Worm (Caenorhabditis elegans) whole organism, L4 larva: ENCODE measurements around the gene clc-1.

Source experiments
- D1046.2 ChIP-seq: fragments of 200-800 bp; sonication (Bioruptor generic); IDR thresholded peaks from 2 replicates; pipeline ENCODE4 v1.3.6; 2022; ENCODE audit warnings: missing genetic modification characterization, missing compliant biosample characterization
- F10B5.3 ChIP-seq: sonication (generic microtip); optimal IDR thresholded peaks from 2 replicates; lab custom pipeline; 2016; ENCODE audit warnings: mild to moderate bottlenecking, missing genetic modification characterization, missing compliant biosample characterization
- F37D6.2 ChIP-seq: sonication (generic microtip); optimal IDR thresholded peaks from 2 replicates; lab custom pipeline; 2016; ENCODE audit warnings: mild to moderate bottlenecking, missing genetic modification characterization, missing compliant biosample characterization
- F44E2.7 ChIP-seq: fragments of 200-800 bp; sonication (Bioruptor generic); IDR thresholded peaks from 2 replicates; pipeline ENCODE4 v2.1.2; 2022; ENCODE audit warnings: missing genetic modification characterization, missing compliant biosample characterization
- T26A8.4 ChIP-seq: fragments of 200-800 bp; sonication (Bioruptor generic); IDR thresholded peaks from 2 replicates; pipeline ENCODE4 v1.3.6; 2022; ENCODE audit warnings: missing genetic modification characterization, missing compliant biosample characterization
- Y105C5A.15 ChIP-seq: fragments of 200-800 bp; sonication (Bioruptor generic); IDR thresholded peaks from 2 replicates; pipeline ENCODE4 v1.3.6; 2022; ENCODE audit warnings: missing genetic modification characterization, missing compliant biosample characterization
- Y5F2A.4 ChIP-seq: fragments of 200-800 bp; sonication (Bioruptor generic); optimal IDR thresholded peaks from 2 replicates; lab custom pipeline; 2018; ENCODE audit warnings: mild to moderate bottlenecking, missing genetic modification characterization, missing compliant biosample characterization
- ZK337.2 ChIP-seq: fragments of 200-800 bp; sonication (Bioruptor generic); IDR thresholded peaks from 2 replicates; pipeline ENCODE4 v1.3.6; 2022; ENCODE audit warnings: missing genetic modification reagents, missing genetic modification characterization, missing compliant biosample characterization
- aly-2 ChIP-seq: sonication (generic microtip); optimal IDR thresholded peaks from 2 replicates; lab custom pipeline; 2018; ENCODE audit warnings: missing biosample characterization, missing genetic modification characterization
- ama-1 ChIP-seq: fragments of 150-350 bp; optimal IDR thresholded peaks from 2 replicates; lab custom pipeline; 2014; ENCODE audit warnings: inconsistent platforms, mixed read lengths
- ceh-28 ChIP-seq: fragments of 150-350 bp; optimal IDR thresholded peaks from 2 replicates; lab custom pipeline; 2014; ENCODE audit warnings: missing biosample characterization, missing genetic modification reagents, missing genetic modification characterization
- ceh-32 ChIP-seq: sonication (generic microtip); optimal IDR thresholded peaks from 2 replicates; lab custom pipeline; 2016; ENCODE audit warnings: mild to moderate bottlenecking, missing genetic modification characterization, missing compliant biosample characterization; ENCODE audit not compliant: poor library complexity
- ceh-44 ChIP-seq: fragments of 200-800 bp; sonication (Bioruptor generic); IDR thresholded peaks from 2 replicates; pipeline ENCODE4 v1.3.6; 2022; ENCODE audit warnings: missing genetic modification reagents, missing genetic modification characterization, missing compliant biosample characterization
- ceh-62 ChIP-seq: sonication (generic microtip); optimal IDR thresholded peaks from 2 replicates; lab custom pipeline; 2017; ENCODE audit warnings: missing biosample characterization, missing genetic modification characterization
- ces-1 ChIP-seq: fragments of 150-350 bp; sonication (generic microtip); optimal IDR thresholded peaks from 4 replicates; lab custom pipeline; 2014; ENCODE audit warnings: missing biosample characterization, missing genetic modification reagents, missing genetic modification characterization
- cey-2 ChIP-seq: sonication (generic microtip); optimal IDR thresholded peaks from 3 replicates; lab custom pipeline; 2017; ENCODE audit warnings: missing genetic modification characterization, mild to moderate bottlenecking, missing compliant biosample characterization, antibody characterized with exemption, borderline replicate concordance; ENCODE audit not compliant: insufficient read depth
- daf-12 ChIP-seq: fragments of 150-350 bp; optimal IDR thresholded peaks from 2 replicates; lab custom pipeline; 2014; ENCODE audit warnings: missing biosample characterization, missing genetic modification reagents, missing genetic modification characterization
- daf-16 ChIP-seq, 3 experiments: sonication (generic microtip); optimal IDR thresholded peaks; 2 replicates each; lab custom pipeline; 2016 to 2017; ENCODE audit warnings: missing genetic modification characterization in 3 of 3, missing genetic modification reagents in 3 of 3, mild to moderate bottlenecking in 2 of 3, missing compliant biosample characterization in 2 of 3, missing biosample characterization in 1 of 3, moderate library complexity in 1 of 3
- daf-8 ChIP-seq: fragments of 200-800 bp; sonication (Bioruptor generic); IDR thresholded peaks from 2 replicates; pipeline ENCODE4 v1.3.6; 2022; ENCODE audit warnings: missing genetic modification characterization, missing compliant biosample characterization
- dpl-1 ChIP-seq: fragments of 150-350 bp; optimal IDR thresholded peaks from 2 replicates; lab custom pipeline; 2014; ENCODE audit warnings: missing biosample characterization, missing genetic modification reagents, missing genetic modification characterization
- dve-1 ChIP-seq: sonication (generic microtip); optimal IDR thresholded peaks from 2 replicates; lab custom pipeline; 2017; ENCODE audit warnings: antibody characterized with exemption, mild to moderate bottlenecking, missing genetic modification characterization, missing compliant biosample characterization; ENCODE audit not compliant: insufficient read depth
- egl-27 ChIP-seq: sonication (generic microtip); optimal IDR thresholded peaks from 3 replicates; lab custom pipeline; 2017; ENCODE audit warnings: missing biosample characterization, missing genetic modification reagents, missing genetic modification characterization
- gei-8 ChIP-seq: fragments of 200-800 bp; sonication (Bioruptor generic); optimal IDR thresholded peaks from 2 replicates; lab custom pipeline; 2018; ENCODE audit warnings: mild to moderate bottlenecking, missing genetic modification characterization, missing compliant biosample characterization
- hlh-11 ChIP-seq: fragments of 200-800 bp; sonication (Bioruptor generic); optimal IDR thresholded peaks from 2 replicates; lab custom pipeline; 2018; ENCODE audit warnings: mild to moderate bottlenecking, missing genetic modification characterization, missing compliant biosample characterization
- hlh-30 ChIP-seq: sonication (generic microtip); optimal IDR thresholded peaks from 2 replicates; lab custom pipeline; 2017; ENCODE audit warnings: antibody characterized with exemption, mild to moderate bottlenecking, missing genetic modification characterization, missing compliant biosample characterization; ENCODE audit not compliant: insufficient read depth
- hmg-1.1 ChIP-seq: fragments of 200-800 bp; sonication (Bioruptor generic); IDR thresholded peaks from 2 replicates; pipeline ENCODE4 v1.3.6; 2022; ENCODE audit warnings: missing genetic modification reagents, missing genetic modification characterization, missing compliant biosample characterization
- lin-13 ChIP-seq: fragments of 150-350 bp; optimal IDR thresholded peaks from 2 replicates; lab custom pipeline; 2014; ENCODE audit warnings: missing biosample characterization, missing genetic modification reagents, missing genetic modification characterization
- lin-39 ChIP-seq: fragments of 150-350 bp; optimal IDR thresholded peaks from 2 replicates; lab custom pipeline; 2014; ENCODE audit warnings: missing biosample characterization, missing genetic modification reagents, missing genetic modification characterization
- lir-3 ChIP-seq: sonication (generic microtip); optimal IDR thresholded peaks from 2 replicates; lab custom pipeline; 2016; ENCODE audit warnings: mild to moderate bottlenecking, missing genetic modification characterization, missing compliant biosample characterization
- madf-5 ChIP-seq, 2 experiments: fragments of 200-800 bp; sonication (Bioruptor generic); IDR thresholded peaks; 2 replicates each; pipeline ENCODE4 v1.3.6; 2022; ENCODE audit warnings: missing compliant biosample characterization in 2 of 2, missing genetic modification characterization in 2 of 2
- mdl-1 ChIP-seq, 2 experiments: fragments of 150-350 bp in 1 of 2; sonication (generic microtip) in 1 of 2; optimal IDR thresholded peaks; 2 replicates each; lab custom pipeline; 2014 to 2017; ENCODE audit warnings: missing biosample characterization in 2 of 2, missing genetic modification characterization in 2 of 2
- mep-1 ChIP-seq: fragments of 150-350 bp; sonication (generic microtip); optimal IDR thresholded peaks from 3 replicates; lab custom pipeline; 2014; ENCODE audit warnings: missing biosample characterization, missing genetic modification characterization
- nhr-237 ChIP-seq: sonication (generic microtip); optimal IDR thresholded peaks from 2 replicates; lab custom pipeline; 2017; ENCODE audit warnings: missing biosample characterization, missing genetic modification characterization
- nhr-28 ChIP-seq: fragments of 150-350 bp; optimal IDR thresholded peaks from 2 replicates; lab custom pipeline; 2014; ENCODE audit warnings: missing biosample characterization, missing genetic modification characterization
- nhr-42 ChIP-seq: fragments of 200-800 bp; sonication (Bioruptor generic); IDR thresholded peaks from 2 replicates; pipeline ENCODE4 v1.3.6; 2022; ENCODE audit warnings: missing genetic modification characterization, missing compliant biosample characterization
- nhr-6 ChIP-seq: fragments of 150-350 bp; optimal IDR thresholded peaks from 2 replicates; lab custom pipeline; 2014; ENCODE audit warnings: missing biosample characterization, missing genetic modification characterization
- nhr-76 ChIP-seq: fragments of 150-350 bp; optimal IDR thresholded peaks from 2 replicates; lab custom pipeline; 2014; ENCODE audit warnings: missing biosample characterization, missing genetic modification characterization
- nhr-77 ChIP-seq: fragments of 150-350 bp; optimal IDR thresholded peaks from 2 replicates; lab custom pipeline; 2014; ENCODE audit warnings: missing biosample characterization, missing genetic modification characterization
- pha-4 ChIP-seq, 2 experiments: fragments of 150-350 bp in 1 of 2; fragments of 200-800 bp in 1 of 2; sonication (Bioruptor generic) in 1 of 2; IDR thresholded peaks in 1 of 2; optimal IDR thresholded peaks in 1 of 2; 2 replicates each; pipeline versions ENCODE4 v1.3.6 to Lab custom; 2014 to 2022; ENCODE audit warnings: missing genetic modification characterization in 2 of 2, missing genetic modification reagents in 2 of 2, missing biosample characterization in 1 of 2, missing compliant biosample characterization in 1 of 2
- php-3 ChIP-seq: fragments of 200-800 bp; sonication (Bioruptor generic); IDR thresholded peaks from 2 replicates; pipeline ENCODE4 v1.3.6; 2022; ENCODE audit warnings: missing genetic modification reagents, missing genetic modification characterization, missing compliant biosample characterization
- pqm-1 ChIP-seq: sonication (generic microtip); optimal IDR thresholded peaks from 2 replicates; lab custom pipeline; 2017; ENCODE audit warnings: missing biosample characterization, missing genetic modification characterization
- rbr-2 ChIP-seq: sonication (generic microtip); optimal IDR thresholded peaks from 2 replicates; lab custom pipeline; 2016; ENCODE audit warnings: missing genotype, missing genetic modification characterization, missing compliant biosample characterization
- saeg-2 ChIP-seq: fragments of 200-800 bp; sonication (Bioruptor generic); IDR thresholded peaks from 2 replicates; pipeline ENCODE4 v1.3.6; 2022; ENCODE audit warnings: missing genetic modification reagents, missing genetic modification characterization, missing compliant biosample characterization
- set-16 ChIP-seq: fragments of 200-800 bp; sonication (Bioruptor generic); IDR thresholded peaks from 2 replicates; pipeline ENCODE4 v1.3.6; 2022; ENCODE audit warnings: missing genetic modification reagents, missing genetic modification characterization, missing compliant biosample characterization
- snpc-4 ChIP-seq: fragments of 150-350 bp; optimal IDR thresholded peaks from 2 replicates; lab custom pipeline; 2014; ENCODE audit warnings: missing biosample characterization, missing genetic modification characterization
- tra-1 ChIP-seq: fragments of 200-800 bp; sonication (Bioruptor generic); IDR thresholded peaks from 2 replicates; pipeline ENCODE4 v1.3.6; 2022; ENCODE audit warnings: missing genetic modification reagents, missing genetic modification characterization, missing compliant biosample characterization
- unc-39 ChIP-seq: sonication (generic microtip); optimal IDR thresholded peaks from 2 replicates; lab custom pipeline; 2017; ENCODE audit warnings: missing biosample characterization, missing genetic modification characterization
- zip-11 ChIP-seq: fragments of 200-800 bp; sonication (Bioruptor generic); IDR thresholded peaks from 2 replicates; pipeline ENCODE4 v1.3.6; 2022; ENCODE audit warnings: missing genetic modification characterization, missing compliant biosample characterization
- ztf-11 ChIP-seq: fragments of 150-350 bp; optimal IDR thresholded peaks from 2 replicates; lab custom pipeline; 2014; ENCODE audit warnings: missing biosample characterization, missing genetic modification characterization
- ztf-7 ChIP-seq: fragments of 150-350 bp; optimal IDR thresholded peaks from 2 replicates; lab custom pipeline; 2014; ENCODE audit warnings: missing biosample characterization, missing genetic modification characterization

The clc-1 gene

DNA sequence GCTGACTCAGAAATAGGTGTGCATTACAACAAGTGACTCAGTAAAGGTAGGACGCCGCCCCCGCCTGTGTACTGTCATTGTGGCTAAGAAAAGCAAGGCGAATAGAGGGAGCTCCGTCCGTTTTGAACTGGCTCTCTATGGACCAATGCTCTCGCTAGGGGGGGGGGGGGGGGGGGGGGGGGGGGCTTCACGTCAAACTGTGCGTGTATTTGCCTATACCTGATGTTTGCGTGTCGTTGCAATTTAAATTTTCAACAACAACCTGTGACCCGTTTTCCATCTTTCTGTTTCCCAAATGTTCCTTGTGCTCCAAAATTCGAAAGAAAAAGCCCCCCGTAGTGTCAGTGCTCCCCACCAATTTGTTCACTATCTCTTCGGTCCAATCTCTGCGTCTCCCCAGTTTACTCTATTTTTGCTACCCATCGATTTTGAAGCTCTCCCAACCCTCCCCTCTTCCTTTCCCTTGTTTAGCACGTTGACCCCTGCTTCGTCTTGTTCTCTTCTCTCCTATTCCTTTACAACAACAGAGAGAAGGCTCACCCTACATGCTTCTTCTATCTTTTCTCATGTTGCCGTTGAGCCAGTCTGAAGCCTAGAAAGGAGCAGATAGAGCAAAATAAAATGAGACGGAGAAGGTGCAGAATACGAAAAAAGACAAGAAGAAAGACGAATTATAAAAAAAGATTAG, 12.7 kb upstream of the clc-1 start (continued):
- peak; percentile 59 for TF ChIP-seq dve-1
- no peak for TF ChIP-seq tra-1 (GFP tag; lab: Robert Waterston, UW)
- TF ChIP-seq daf-16 (GFP tag; optimal IDR thresholded peaks at IDR 0.05; lab: Kevin White, UChicago), result no peak
- peak; percentile 73 for TF ChIP-seq daf-16 (tag; optimal IDR thresholded peaks at IDR 0.05; lab: Kevin White, UChicago)
- no peak for TF ChIP-seq D1046.2 (GFP tag; lab: Robert Waterston, UW)
- TF ChIP-seq egl-27 (tag; lab: Kevin White, UChicago), result no peak
- no peak for TF ChIP-seq F10B5.3 (tag; lab: Kevin White, UChicago)
- TF ChIP-seq ceh-62 (tag; lab: Kevin White, UChicago), result no peak
- TF ChIP-seq F37D6.2, result peak; percentile 10
- no peak for TF ChIP-seq gei-8 (GFP tag; lab: Kevin White, UChicago)
- no peak for TF ChIP-seq aly-2 (tag; lab: Kevin White, UChicago)
- TF ChIP-seq hlh-11 (tag; lab: Kevin White, UChicago), result peak; percentile 30
- TF ChIP-seq Y105C5A.15 (GFP tag; lab: Robert Waterston, UW), result no peak
- no peak for TF ChIP-seq unc-39
- no peak for TF ChIP-seq nhr-77 (tag; lab: Kevin White, UChicago)
- TF ChIP-seq hmg-1.1 (GFP tag; lab: Robert Waterston, UW), result peak; percentile 54
- TF ChIP-seq ZK337.2 (GFP tag; lab: Robert Waterston, UW), result no peak
- TF ChIP-seq lir-3 (tag; lab: Kevin White, UChicago), result no peak
- TF ChIP-seq nhr-42, result no peak
- no peak for TF ChIP-seq ztf-7
- no peak for TF ChIP-seq ztf-11 (tag; lab: Kevin White, UChicago)
- no peak for TF ChIP-seq T26A8.4 (GFP tag; lab: Robert Waterston, UW)
- peak; percentile 28 for TF ChIP-seq ceh-28 (tag; lab: Kevin White, UChicago)
- TF ChIP-seq hlh-30 (tag; lab: Kevin White, UChicago), result peak; percentile 16
- no peak for TF ChIP-seq pha-4 (GFP tag; IDR thresholded peaks at IDR 0.05; lab: Robert Waterston, UW)
- no peak for TF ChIP-seq pha-4 (tag; optimal IDR thresholded peaks at IDR 0.05; lab: Kevin White, UChicago)
- no peak for TF ChIP-seq snpc-4 (tag; lab: Kevin White, UChicago)
- peak; percentile 50 for TF ChIP-seq mep-1 (tag; lab: Kevin White, UChicago)
- no peak for TF ChIP-seq lin-39 (tag; lab: Kevin White, UChicago)
- TF ChIP-seq ceh-44 (GFP tag; lab: Robert Waterston, UW), result 0 out of 2 replicates have a peak, but pooled peaks have one; percentile 14
- TF ChIP-seq daf-8 (GFP tag; lab: Robert Waterston, UW), result no peak
- no peak for TF ChIP-seq dpl-1 (GFP tag; lab: Kevin White, UChicago)
- TF ChIP-seq ama-1 (lab: Kevin White, UChicago), result no peak
- TF ChIP-seq F44E2.7 (GFP tag; lab: Robert Waterston, UW), result no peak
- TF ChIP-seq cey-2 (tag; lab: Kevin White, UChicago), result no peak
- no peak for TF ChIP-seq ces-1 (GFP tag; lab: Kevin White, UChicago)
- TF ChIP-seq set-16, result peak; percentile 72
- TF ChIP-seq lin-13, result no peak
- no peak for TF ChIP-seq madf-5 (GFP tag; IDR thresholded peaks at IDR 0.05; lab: Robert Waterston, UW)
- no peak for TF ChIP-seq Y5F2A.4 (GFP tag; lab: Kevin White, UChicago)
- no peak for TF ChIP-seq nhr-237 (tag; lab: Kevin White, UChicago)
- TF ChIP-seq nhr-28, result peak; percentile 11
- peak; percentile 25 for TF ChIP-seq rbr-2 (tag; lab: Kevin White, UChicago)
- TF ChIP-seq daf-12, result no peak
- TF ChIP-seq nhr-76 (tag; lab: Kevin White, UChicago), result no peak
- no peak for TF ChIP-seq pqm-1
- TF ChIP-seq saeg-2 (GFP tag; lab: Robert Waterston, UW), result no peak
- TF ChIP-seq mdl-1 (tag; optimal IDR thresholded peaks at IDR 0.05; lab: Kevin White, UChicago), result no peak
- no peak for TF ChIP-seq nhr-6
- no peak for TF ChIP-seq zip-11
- no peak for TF ChIP-seq ceh-32 (tag; lab: Kevin White, UChicago)
- TF ChIP-seq php-3, result no peak
